Worm (Caenorhabditis elegans) whole organism, midembryonic: ENCODE measurements around the gene W03H9.2.

ENCODE experiments used
- flt-1 ChIP-seq: fragments of 200-800 bp; sonication (Bioruptor generic); IDR thresholded peaks from 2 replicates; pipeline ENCODE4 v1.3.6; 2022; ENCODE audit warnings: missing genetic modification characterization, missing compliant biosample characterization
- med-1 ChIP-seq: sonication (generic microtip); optimal IDR thresholded peaks from 2 replicates; lab custom pipeline; 2017; ENCODE audit warnings: missing genetic modification characterization, mild to moderate bottlenecking, missing compliant biosample characterization, antibody characterized with exemption, missing genetic modification reagents; ENCODE audit not compliant: insufficient read depth
- ref-1 ChIP-seq: fragments of 200-800 bp; sonication (Bioruptor generic); conservative IDR thresholded peaks from 2 replicates; pipeline ENCODE4 v1.3.6; 2022; ENCODE audit warnings: missing genetic modification reagents, missing genetic modification characterization, missing compliant biosample characterization
- ztf-23 ChIP-seq: fragments of 200-800 bp; sonication (Bioruptor generic); IDR thresholded peaks from 2 replicates; pipeline ENCODE4 v1.3.6; 2022; ENCODE audit warnings: missing genetic modification reagents, missing genetic modification characterization, missing compliant biosample characterization

ce11 chrII:14122065-14122464 is 21.6 kb downstream of the W03H9.2 start, which contains the start of gene K09E4.4:
- no peak for TF ChIP-seq ztf-23
- no peak for TF ChIP-seq ref-1
- TF ChIP-seq flt-1 (GFP tag; lab: Robert Waterston, UW), result no peak
- no peak for TF ChIP-seq med-1 (GFP tag; lab: Kevin White, UChicago)
